Fruit fly (Drosophila melanogaster) Kc167 (cell line): Measurements from ENCODE around the gene CG7182.

Experiments
- Myc ChIP-seq: fragments of >200 bp; optimal IDR thresholded peaks from 2 replicates; lab custom pipeline; 2017; ENCODE audit warnings: missing external identifiers
- Sin3A ChIP-seq: fragments of >200 bp; optimal IDR thresholded peaks from 2 replicates; lab custom pipeline; 2018; ENCODE audit warnings: missing external identifiers
- h ChIP-seq: fragments of >200 bp; optimal IDR thresholded peaks from 3 replicates; lab custom pipeline; 2018; ENCODE audit warnings: missing external identifiers
- psq ChIP-seq: fragments of >200 bp; optimal IDR thresholded peaks from 2 replicates; lab custom pipeline; 2017; ENCODE audit warnings: missing external identifiers
- ttk ChIP-seq: sonication (Bioruptor generic); optimal IDR thresholded peaks from 2 replicates; lab custom pipeline; 2017; ENCODE audit warnings: missing external identifiers

- TF ChIP-seq h (lab: Kevin White, UChicago) = no peak
- no peak for TF ChIP-seq Sin3A (lab: Kevin White, UChicago)
- no peak for TF ChIP-seq Myc (lab: Kevin White, UChicago)
- no peak for TF ChIP-seq ttk (lab: Kevin White, UChicago)
- TF ChIP-seq psq (lab: Kevin White, UChicago) = no peak
Measured at dm6 chr3L:8369456-8369855, 23.3 kb upstream of the CG7182 start.
